Fruit fly (Drosophila melanogaster): ENCODE measurements around the gene CG8034.

CG8034 gene

DNA sequence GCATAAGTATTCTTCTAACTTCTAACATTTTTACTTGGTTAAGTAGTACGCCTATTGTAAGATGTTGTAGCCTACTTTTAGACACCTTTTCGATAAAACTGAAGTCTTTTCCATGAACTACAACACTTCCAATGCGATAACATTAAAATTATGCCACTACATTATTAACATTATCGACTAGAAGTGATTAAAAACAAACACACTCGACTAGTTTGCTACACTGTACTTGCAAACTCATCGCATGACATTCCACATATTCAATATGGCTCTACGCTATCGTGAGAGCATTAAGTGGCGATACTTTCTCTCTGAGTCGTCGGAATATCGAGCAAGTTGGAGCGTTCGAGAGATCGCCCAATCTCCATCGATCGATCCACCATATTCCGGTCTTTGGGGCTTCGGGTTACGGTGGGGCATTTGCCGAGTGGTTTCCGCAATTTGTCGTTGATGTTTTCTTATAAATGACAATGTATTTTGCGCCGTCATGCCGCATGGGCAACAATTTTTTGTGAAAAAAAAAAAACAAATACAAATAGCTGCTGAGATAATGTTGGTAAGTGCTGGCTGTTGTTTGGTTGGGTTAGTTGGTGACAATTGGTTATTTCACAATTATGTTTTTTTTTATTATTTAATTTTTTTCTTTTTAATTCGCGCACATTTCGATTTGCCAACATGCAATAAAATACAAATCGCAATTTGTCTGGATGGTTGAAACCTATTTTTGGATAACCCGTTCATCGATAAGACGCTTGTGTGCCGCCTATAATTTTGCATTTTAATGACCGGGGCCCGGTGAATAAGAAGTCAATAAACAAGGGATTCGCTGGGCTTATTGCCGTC is 17.7 kb upstream of the CG8034 start:
- TF ChIP-seq pan (optimal IDR thresholded peaks at IDR 0.05) (no peak), Dll (optimal IDR thresholded peaks at IDR 0.05) (no peak), EcR (GFP tag; optimal IDR thresholded peaks at IDR 0.05) (no peak), usp (GFP tag; optimal IDR thresholded peaks at IDR 0.05) (no peak), psq (optimal IDR thresholded peaks at IDR 0.05) (no peak), CG8478 (optimal IDR thresholded peaks at IDR 0.05) (no peak)

- TF ChIP-seq usp (GFP tag; optimal IDR thresholded peaks at IDR 0.05) (no peak), CG8478 (optimal IDR thresholded peaks at IDR 0.05) (no peak), pan (optimal IDR thresholded peaks at IDR 0.05) (no peak), Dll (optimal IDR thresholded peaks at IDR 0.05) (no peak), EcR (GFP tag; optimal IDR thresholded peaks at IDR 0.05) (no peak), psq (optimal IDR thresholded peaks at IDR 0.05) (no peak)
These were observed 16.6 kb upstream of the CG8034 start for dm6 chrX:19314283-19315178.

dm6 chrX:19309648-19310047 is 11.7 kb upstream of the CG8034 start:
- TF ChIP-seq CG8478 (optimal IDR thresholded peaks at IDR 0.05) (no peak), pan (optimal IDR thresholded peaks at IDR 0.05) (no peak), usp (GFP tag; optimal IDR thresholded peaks at IDR 0.05) (no peak), EcR (GFP tag; optimal IDR thresholded peaks at IDR 0.05) (no peak), Dll (optimal IDR thresholded peaks at IDR 0.05) (no peak), psq (optimal IDR thresholded peaks at IDR 0.05) (no peak)

DNA sequence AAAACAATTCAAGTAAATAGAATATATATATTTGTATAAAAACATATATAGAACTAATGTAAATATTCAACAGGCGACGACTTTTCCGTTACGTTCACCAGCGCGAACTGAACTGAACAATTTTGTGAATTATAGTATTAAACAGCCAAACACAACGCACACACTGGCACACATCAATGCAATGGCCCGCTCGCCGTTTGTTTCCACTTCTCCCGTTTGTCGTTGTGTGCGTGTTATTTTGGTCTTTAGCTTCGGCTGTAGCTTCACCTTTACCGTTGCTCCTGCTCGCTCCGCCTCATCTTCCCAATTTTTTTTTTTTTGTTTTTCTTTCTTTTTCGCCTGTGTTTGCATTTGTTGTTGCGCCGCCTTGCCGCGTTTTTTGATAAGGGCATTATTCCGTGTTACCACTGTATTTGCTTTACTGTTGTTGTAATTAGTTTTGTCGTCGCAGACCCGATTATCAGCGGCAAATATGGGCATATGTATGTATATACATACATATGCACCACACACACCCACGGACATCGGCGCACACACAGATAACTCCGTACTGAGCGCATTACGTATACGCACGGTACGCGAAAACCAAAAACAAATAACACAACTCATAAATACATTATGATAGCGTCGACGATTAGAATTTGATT is 10.0 kb upstream of the CG8034 start, which contains the start of gene CG8051:
CG8051 (minus strand) TSS at position 116 of the 647 bp plus-strand sequence.
- TF ChIP-seq psq (optimal IDR thresholded peaks at IDR 0.05) (no peak), EcR (GFP tag; optimal IDR thresholded peaks at IDR 0.05) (no peak), Dll (optimal IDR thresholded peaks at IDR 0.05) (no peak), usp (GFP tag; optimal IDR thresholded peaks at IDR 0.05) (no peak), pan (optimal IDR thresholded peaks at IDR 0.05) (no peak), CG8478 (optimal IDR thresholded peaks at IDR 0.05) (no peak)

DNA sequence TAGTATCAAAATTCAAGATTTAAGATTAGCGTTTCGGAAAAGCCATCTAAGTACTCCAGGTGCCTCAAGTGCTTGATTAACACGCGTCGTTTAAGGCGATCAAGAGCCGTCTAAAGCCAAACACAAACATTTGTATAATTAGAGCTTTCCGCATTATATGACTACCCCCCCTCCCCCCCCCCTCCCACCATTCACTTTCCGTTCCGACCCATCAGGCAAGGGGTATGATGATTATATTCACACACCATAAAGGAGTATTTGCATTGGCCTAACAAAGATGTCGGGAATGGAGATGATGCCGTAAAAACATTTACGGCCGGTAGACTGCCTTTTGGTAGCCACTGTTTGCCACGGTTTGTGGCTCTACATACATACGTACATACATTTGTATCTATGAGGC is 8.6 kb upstream of the CG8034 start:
- TF ChIP-seq pan (optimal IDR thresholded peaks at IDR 0.05) = no peak
- no peak for TF ChIP-seq EcR (GFP tag; optimal IDR thresholded peaks at IDR 0.05)
- no peak for TF ChIP-seq psq (optimal IDR thresholded peaks at IDR 0.05)
- no peak for TF ChIP-seq Dll (optimal IDR thresholded peaks at IDR 0.05)
- no peak for TF ChIP-seq CG8478 (optimal IDR thresholded peaks at IDR 0.05)
- no peak for TF ChIP-seq usp (GFP tag; optimal IDR thresholded peaks at IDR 0.05)

- TF ChIP-seq EcR (GFP tag; optimal IDR thresholded peaks at IDR 0.05) (no peak), pan (optimal IDR thresholded peaks at IDR 0.05) (no peak), Dll (optimal IDR thresholded peaks at IDR 0.05) (no peak)
These were observed 7.2 kb upstream of the CG8034 start for dm6 chrX:19305172-19305571.

DNA sequence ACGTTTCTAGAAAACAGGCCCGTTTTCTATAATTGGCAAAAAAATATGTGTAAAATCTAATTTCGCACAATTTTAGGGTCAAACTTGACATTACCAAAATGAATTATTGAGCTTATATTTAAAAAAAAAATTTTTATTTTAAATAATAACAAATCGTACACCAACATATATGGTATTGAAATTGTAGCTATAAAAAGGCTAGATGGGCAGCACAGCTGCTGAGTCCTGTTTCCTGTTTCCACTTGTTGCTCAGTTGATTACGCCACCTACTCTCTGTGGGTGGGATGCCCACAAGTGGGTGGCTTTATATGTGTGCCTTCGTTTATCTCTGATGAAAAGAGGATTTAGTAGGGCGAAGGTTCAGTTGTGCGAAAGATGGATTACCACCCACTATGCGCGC is 1.4 kb upstream of the CG8034 start:
- TF ChIP-seq usp (GFP tag; optimal IDR thresholded peaks at IDR 0.05) (no peak), psq (optimal IDR thresholded peaks at IDR 0.05) (no peak)

DNA sequence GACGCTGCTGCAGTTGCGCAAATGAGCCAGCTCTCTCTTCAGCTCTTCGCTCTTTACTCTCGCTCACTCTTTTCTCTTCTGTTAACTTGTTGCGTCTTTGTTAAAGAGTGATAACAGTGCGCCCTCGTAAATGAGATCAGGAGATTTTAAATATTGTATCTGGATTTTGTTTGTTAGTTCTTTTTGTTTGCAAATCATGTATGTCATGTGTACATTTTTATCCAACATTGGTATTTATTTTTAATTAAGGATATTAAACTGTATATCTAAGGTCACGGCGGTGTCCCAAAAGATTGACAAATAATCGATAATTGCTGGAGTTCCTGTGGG is 788 bp upstream of the CG8034 start:
- TF ChIP-seq EcR (GFP tag; optimal IDR thresholded peaks at IDR 0.05) (no peak), psq (optimal IDR thresholded peaks at IDR 0.05) (no peak), pan (optimal IDR thresholded peaks at IDR 0.05) (no peak), usp (GFP tag; optimal IDR thresholded peaks at IDR 0.05) (no peak), Dll (optimal IDR thresholded peaks at IDR 0.05) (no peak)

- TF ChIP-seq psq (optimal IDR thresholded peaks at IDR 0.05) (no peak), Dll (optimal IDR thresholded peaks at IDR 0.05) (no peak), EcR (GFP tag; optimal IDR thresholded peaks at IDR 0.05) (no peak)
These were observed 2.0 kb downstream of the CG8034 start for dm6 chrX:19295831-19296423.

- TF ChIP-seq EcR (GFP tag; optimal IDR thresholded peaks at IDR 0.05) (no peak), CG8478 (optimal IDR thresholded peaks at IDR 0.05) (no peak), psq (optimal IDR thresholded peaks at IDR 0.05) (no peak), pan (optimal IDR thresholded peaks at IDR 0.05) (no peak), usp (GFP tag; optimal IDR thresholded peaks at IDR 0.05) (no peak), Dll (optimal IDR thresholded peaks at IDR 0.05) (no peak)
These were observed 3.0 kb downstream of the CG8034 start for dm6 chrX:19294953-19295352.

DNA sequence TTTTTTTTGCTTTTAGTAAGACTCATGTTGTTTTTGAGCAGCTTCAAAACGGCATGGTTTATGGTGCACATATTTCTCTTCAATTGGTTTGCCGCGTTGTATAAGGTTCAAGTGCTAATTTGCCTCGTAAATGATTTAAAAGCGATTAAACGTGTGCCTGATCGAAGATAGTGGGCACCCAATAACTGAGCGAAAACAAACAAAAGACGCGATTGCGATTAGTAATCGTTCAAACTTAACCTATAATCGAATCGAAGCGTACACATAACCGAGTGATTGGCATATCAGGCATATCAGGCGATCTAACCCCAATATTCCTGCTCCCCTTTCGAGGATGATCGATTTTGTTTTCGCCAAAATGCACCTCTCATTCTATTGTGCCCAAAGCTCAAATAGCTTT is 3.9 kb downstream of the CG8034 start:
- TF ChIP-seq CG8478 (optimal IDR thresholded peaks at IDR 0.05) = no peak
- TF ChIP-seq psq (optimal IDR thresholded peaks at IDR 0.05) = no peak
- no peak for TF ChIP-seq usp (GFP tag; optimal IDR thresholded peaks at IDR 0.05)
- no peak for TF ChIP-seq pan (optimal IDR thresholded peaks at IDR 0.05)
- no peak for TF ChIP-seq EcR (GFP tag; optimal IDR thresholded peaks at IDR 0.05)

DNA sequence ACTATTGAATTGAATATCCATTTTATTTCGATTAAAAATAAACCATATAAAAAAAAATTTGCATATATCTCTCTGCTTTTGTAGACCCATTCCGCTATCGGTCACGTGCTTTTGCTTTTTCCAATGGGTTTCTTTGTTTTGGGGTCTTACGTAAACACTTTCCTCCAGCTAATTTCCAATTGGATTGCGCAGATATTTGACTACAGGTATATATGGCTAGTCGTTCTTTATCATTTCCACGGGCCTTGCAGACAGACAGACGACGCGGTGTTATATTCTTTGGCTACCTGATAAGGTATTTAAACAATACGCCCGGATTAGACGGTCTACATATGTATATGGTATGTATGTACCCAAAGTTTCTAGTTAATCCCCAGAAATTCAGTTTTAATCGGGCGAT is 4.6 kb downstream of the CG8034 start:
- TF ChIP-seq EcR (GFP tag; optimal IDR thresholded peaks at IDR 0.05) (no peak), usp (GFP tag; optimal IDR thresholded peaks at IDR 0.05) (no peak), pan (optimal IDR thresholded peaks at IDR 0.05) (no peak), CG8478 (optimal IDR thresholded peaks at IDR 0.05) (no peak), psq (optimal IDR thresholded peaks at IDR 0.05) (no peak), Dll (optimal IDR thresholded peaks at IDR 0.05) (no peak)

Data from whole organism.